Worm (Caenorhabditis elegans) whole organism, L4 larva: ENCODE measurements around the gene Y54G2A.18.

Source experiments
- F26F4.8 ChIP-seq: fragments of 200-800 bp; sonication (Bioruptor generic); conservative IDR thresholded peaks from 2 replicates; pipeline ENCODE4 v1.3.6; 2022; ENCODE audit warnings: missing genetic modification characterization, missing compliant biosample characterization
- F44E2.7 ChIP-seq: fragments of 200-800 bp; sonication (Bioruptor generic); IDR thresholded peaks from 2 replicates; pipeline ENCODE4 v2.1.2; 2022; ENCODE audit warnings: missing genetic modification characterization, missing compliant biosample characterization
- T20F7.1 ChIP-seq: fragments of 200-800 bp; sonication (Bioruptor generic); optimal IDR thresholded peaks from 2 replicates; lab custom pipeline; 2018; ENCODE audit warnings: mild to moderate bottlenecking, missing genetic modification characterization, missing compliant biosample characterization
- Y75B8A.6 ChIP-seq: fragments of 200-800 bp; sonication (Bioruptor generic); IDR thresholded peaks from 2 replicates; pipeline ENCODE4 v1.3.6; 2022; ENCODE audit warnings: missing genetic modification reagents, missing genetic modification characterization, missing compliant biosample characterization
- arid-1 ChIP-seq: fragments of 200-800 bp; sonication (Bioruptor generic); conservative IDR thresholded peaks from 2 replicates; pipeline ENCODE4 v1.3.6; 2022; ENCODE audit warnings: missing genetic modification reagents, missing genetic modification characterization, missing compliant biosample characterization
- ceh-20 ChIP-seq: fragments of 200-800 bp; sonication (Bioruptor generic); IDR thresholded peaks from 2 replicates; pipeline ENCODE4 v1.3.6; 2022; ENCODE audit warnings: missing genetic modification reagents, missing genetic modification characterization, missing compliant biosample characterization
- ceh-32 ChIP-seq: sonication (generic microtip); optimal IDR thresholded peaks from 2 replicates; lab custom pipeline; 2016; ENCODE audit warnings: mild to moderate bottlenecking, missing genetic modification characterization, missing compliant biosample characterization; ENCODE audit not compliant: poor library complexity
- ceh-44 ChIP-seq: fragments of 200-800 bp; sonication (Bioruptor generic); IDR thresholded peaks from 2 replicates; pipeline ENCODE4 v1.3.6; 2022; ENCODE audit warnings: missing genetic modification reagents, missing genetic modification characterization, missing compliant biosample characterization
- ctbp-1 ChIP-seq: fragments of 200-800 bp; sonication (Bioruptor generic); IDR thresholded peaks from 2 replicates; pipeline ENCODE4 v1.3.6; 2022; ENCODE audit warnings: missing genetic modification reagents, missing genetic modification characterization, missing compliant biosample characterization
- daf-8 ChIP-seq: fragments of 200-800 bp; sonication (Bioruptor generic); IDR thresholded peaks from 2 replicates; pipeline ENCODE4 v1.3.6; 2022; ENCODE audit warnings: missing genetic modification characterization, missing compliant biosample characterization
- dmd-6 ChIP-seq: fragments of 200-800 bp; sonication (Bioruptor generic); IDR thresholded peaks from 2 replicates; pipeline ENCODE4 v1.3.6; 2022; ENCODE audit warnings: missing genetic modification reagents, missing genetic modification characterization, missing compliant biosample characterization
- egl-43 ChIP-seq: fragments of 200-800 bp; sonication (Bioruptor generic); IDR thresholded peaks from 2 replicates; pipeline ENCODE4 v1.3.6; 2022; ENCODE audit warnings: missing genetic modification reagents, missing genetic modification characterization, missing compliant biosample characterization
- fkh-10 ChIP-seq: fragments of 150-350 bp; optimal IDR thresholded peaks from 2 replicates; lab custom pipeline; 2014; ENCODE audit warnings: missing biosample characterization, missing genetic modification reagents, missing genetic modification characterization
- gei-8 ChIP-seq: fragments of 200-800 bp; sonication (Bioruptor generic); optimal IDR thresholded peaks from 2 replicates; lab custom pipeline; 2018; ENCODE audit warnings: mild to moderate bottlenecking, missing genetic modification characterization, missing compliant biosample characterization
- hmg-1.1 ChIP-seq: fragments of 200-800 bp; sonication (Bioruptor generic); IDR thresholded peaks from 2 replicates; pipeline ENCODE4 v1.3.6; 2022; ENCODE audit warnings: missing genetic modification reagents, missing genetic modification characterization, missing compliant biosample characterization
- jun-1 ChIP-seq: fragments of 150-350 bp; optimal IDR thresholded peaks from 2 replicates; lab custom pipeline; 2014; ENCODE audit warnings: missing biosample characterization, missing genetic modification reagents, missing genetic modification characterization
- lim-7 ChIP-seq: fragments of 200-800 bp; sonication (Bioruptor generic); IDR thresholded peaks from 2 replicates; pipeline ENCODE4 v1.3.6; 2022; ENCODE audit warnings: missing genetic modification characterization, missing compliant biosample characterization
- lin-15B ChIP-seq: fragments of 150-350 bp; sonication (generic microtip); optimal IDR thresholded peaks from 3 replicates; lab custom pipeline; 2014; ENCODE audit warnings: missing biosample characterization, missing genetic modification characterization
- lin-29 ChIP-seq: fragments of 200-800 bp; sonication (Bioruptor generic); IDR thresholded peaks from 2 replicates; pipeline ENCODE4 v1.3.6; 2022; ENCODE audit warnings: missing genetic modification reagents, missing genetic modification characterization, missing compliant biosample characterization
- lir-3 ChIP-seq: sonication (generic microtip); optimal IDR thresholded peaks from 2 replicates; lab custom pipeline; 2016; ENCODE audit warnings: mild to moderate bottlenecking, missing genetic modification characterization, missing compliant biosample characterization
- lsy-2 ChIP-seq, 2 experiments: fragments of 150-350 bp in 1 of 2; sonication (generic microtip) in 1 of 2; optimal IDR thresholded peaks; 2 replicates each; lab custom pipeline; 2014 to 2017; ENCODE audit warnings: missing biosample characterization in 2 of 2, missing genetic modification characterization in 2 of 2
- madf-9 ChIP-seq: fragments of 200-800 bp; sonication (Bioruptor generic); conservative IDR thresholded peaks from 2 replicates; pipeline ENCODE4 v1.3.6; 2022; ENCODE audit warnings: missing genetic modification reagents, missing genetic modification characterization, missing compliant biosample characterization
- mdl-1 ChIP-seq, 2 experiments: fragments of 150-350 bp in 1 of 2; sonication (generic microtip) in 1 of 2; optimal IDR thresholded peaks; 2 replicates each; lab custom pipeline; 2014 to 2017; ENCODE audit warnings: missing biosample characterization in 2 of 2, missing genetic modification characterization in 2 of 2
- mxl-2 ChIP-seq: fragments of 200-800 bp; sonication (Bioruptor generic); conservative IDR thresholded peaks from 2 replicates; pipeline ENCODE4 v1.3.6; 2022; ENCODE audit warnings: missing genetic modification reagents, missing genetic modification characterization, missing compliant biosample characterization
- nhr-102 ChIP-seq: sonication (generic microtip); optimal IDR thresholded peaks from 2 replicates; lab custom pipeline; 2016; ENCODE audit warnings: mild to moderate bottlenecking, missing genetic modification characterization, moderate library complexity, missing compliant biosample characterization
- nhr-28 ChIP-seq: fragments of 150-350 bp; optimal IDR thresholded peaks from 2 replicates; lab custom pipeline; 2014; ENCODE audit warnings: missing biosample characterization, missing genetic modification characterization
- nhr-41 ChIP-seq: fragments of 200-800 bp; sonication (Bioruptor generic); IDR thresholded peaks from 2 replicates; pipeline ENCODE4 v1.3.6; 2022; ENCODE audit warnings: missing genetic modification reagents, missing genetic modification characterization, missing compliant biosample characterization
- nhr-76 ChIP-seq: fragments of 150-350 bp; optimal IDR thresholded peaks from 2 replicates; lab custom pipeline; 2014; ENCODE audit warnings: missing biosample characterization, missing genetic modification characterization
- php-3 ChIP-seq: fragments of 200-800 bp; sonication (Bioruptor generic); IDR thresholded peaks from 2 replicates; pipeline ENCODE4 v1.3.6; 2022; ENCODE audit warnings: missing genetic modification reagents, missing genetic modification characterization, missing compliant biosample characterization
- pqm-1 ChIP-seq: sonication (generic microtip); optimal IDR thresholded peaks from 2 replicates; lab custom pipeline; 2017; ENCODE audit warnings: missing biosample characterization, missing genetic modification characterization
- set-16 ChIP-seq: fragments of 200-800 bp; sonication (Bioruptor generic); IDR thresholded peaks from 2 replicates; pipeline ENCODE4 v1.3.6; 2022; ENCODE audit warnings: missing genetic modification reagents, missing genetic modification characterization, missing compliant biosample characterization
- tra-1 ChIP-seq: fragments of 200-800 bp; sonication (Bioruptor generic); IDR thresholded peaks from 2 replicates; pipeline ENCODE4 v1.3.6; 2022; ENCODE audit warnings: missing genetic modification reagents, missing genetic modification characterization, missing compliant biosample characterization
- vab-7 ChIP-seq: fragments of 200-800 bp; sonication (Bioruptor generic); IDR thresholded peaks from 2 replicates; pipeline ENCODE4 v1.3.6; 2022; ENCODE audit warnings: missing genetic modification reagents, missing genetic modification characterization, missing compliant biosample characterization
- zag-1 ChIP-seq: fragments of 150-350 bp; optimal IDR thresholded peaks from 2 replicates; lab custom pipeline; 2014; ENCODE audit warnings: missing biosample characterization, missing genetic modification characterization
- zfp-2 ChIP-seq: sonication (generic microtip); optimal IDR thresholded peaks from 2 replicates; lab custom pipeline; 2016; ENCODE audit warnings: mild to moderate bottlenecking, missing genetic modification characterization, missing compliant biosample characterization
- zip-11 ChIP-seq: fragments of 200-800 bp; sonication (Bioruptor generic); IDR thresholded peaks from 2 replicates; pipeline ENCODE4 v1.3.6; 2022; ENCODE audit warnings: missing genetic modification characterization, missing compliant biosample characterization
- zip-2 ChIP-seq: fragments of 150-350 bp; optimal IDR thresholded peaks from 2 replicates; lab custom pipeline; 2014; ENCODE audit warnings: missing biosample characterization, missing genetic modification characterization

Gene Y54G2A.18

DNA sequence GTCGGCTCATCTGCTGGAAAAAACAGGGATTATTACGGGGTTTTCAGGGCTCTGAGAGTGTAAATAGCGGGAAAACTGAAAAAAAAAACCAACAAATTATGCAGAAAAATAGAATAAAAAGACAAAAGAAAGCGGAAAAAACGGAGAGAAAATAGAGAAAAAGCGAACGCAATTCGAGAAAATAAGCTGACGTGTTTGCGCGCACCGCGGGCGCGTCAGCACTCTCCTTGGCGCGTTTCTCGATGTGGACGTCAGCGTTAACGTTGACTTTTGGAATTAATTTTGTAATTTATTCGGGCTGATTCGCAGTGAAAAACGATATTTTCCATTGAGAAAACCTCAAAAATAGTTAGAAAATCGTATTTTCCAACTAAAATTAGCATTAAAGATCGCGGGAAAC lies 36.1 kb upstream of the Y54G2A.18 start, which contains the start of gene manf-1 (continued):
- TF ChIP-seq nhr-41 (GFP tag; lab: Robert Waterston, UW) (no peak), F26F4.8 (GFP tag; lab: Robert Waterston, UW) (no peak), ceh-32 (tag; lab: Kevin White, UChicago) (no peak), lin-15B (tag; lab: Kevin White, UChicago) (no peak), egl-43 (GFP tag; lab: Robert Waterston, UW) (no peak), lir-3 (no peak), fkh-10 (GFP tag; lab: Kevin White, UChicago) (no peak), madf-9 (GFP tag; lab: Robert Waterston, UW) (no peak), mdl-1 (tag; optimal IDR thresholded peaks at IDR 0.05; lab: Kevin White, UChicago) (no peak), set-16 (GFP tag; lab: Robert Waterston, UW) (no peak), zfp-2 (tag; lab: Kevin White, UChicago) (no peak), ceh-44 (no peak), nhr-76 (no peak), daf-8 (no peak), nhr-28 (tag; lab: Kevin White, UChicago) (peak; percentile 24), lim-7 (GFP tag; lab: Robert Waterston, UW) (no peak), tra-1 (no peak), lin-29 (no peak), Y75B8A.6 (no peak), hmg-1.1 (GFP tag; lab: Robert Waterston, UW) (peak; percentile 65), vab-7 (no peak), mxl-2 (GFP tag; lab: Robert Waterston, UW) (no peak), F44E2.7 (no peak), php-3 (GFP tag; lab: Robert Waterston, UW) (no peak), zip-2 (tag; lab: Kevin White, UChicago) (no peak), ceh-20 (no peak), ctbp-1 (GFP tag; lab: Robert Waterston, UW) (no peak), zag-1 (tag; lab: Kevin White, UChicago) (no peak), arid-1 (GFP tag; lab: Robert Waterston, UW) (peak; percentile 69), dmd-6 (GFP tag; lab: Robert Waterston, UW) (peak; percentile 56), nhr-102 (tag; lab: Kevin White, UChicago) (peak; percentile 13), jun-1 (tag; lab: Kevin White, UChicago) (no peak), T20F7.1 (GFP tag; lab: Kevin White, UChicago) (no peak), pqm-1 (tag; lab: Kevin White, UChicago) (no peak)

ce11 chrIV:2925591-2925990 lies 33.3 kb upstream of the Y54G2A.18 start, which contains the start of gene ubc-13:
ubc-13 (minus strand) TSS chrIV:2925691.
- no peak for TF ChIP-seq zip-11 (GFP tag; lab: Robert Waterston, UW)
- TF ChIP-seq mdl-1 (tag; optimal IDR thresholded peaks at IDR 0.05; lab: Kevin White, UChicago): no peak
- TF ChIP-seq jun-1 (tag; lab: Kevin White, UChicago): no peak
- no peak for TF ChIP-seq pqm-1 (tag; lab: Kevin White, UChicago)
- TF ChIP-seq egl-43 (GFP tag; lab: Robert Waterston, UW): 0 out of 2 replicates have a peak, but pooled peaks have one; percentile 18
- no peak for TF ChIP-seq madf-9 (GFP tag; lab: Robert Waterston, UW)

ce11 chrIV:2922196-2922595 lies 29.9 kb upstream of the Y54G2A.18 start, which contains the start of gene fbxc-45:
fbxc-45 (minus strand) TSS chrIV:2922243.
- TF ChIP-seq arid-1 (GFP tag; lab: Robert Waterston, UW) (no peak), gei-8 (no peak), lsy-2 (tag; optimal IDR thresholded peaks at IDR 0.05; lab: Kevin White, UChicago) (peak in 1 of 2 experiments; percentile 11)
